Fruit fly (Drosophila melanogaster): ENCODE data around the gene Cdep.

- TF ChIP-seq CG32121 (GFP tag; IDR thresholded peaks at IDR 0.05) (no peak), EcR (GFP tag; optimal IDR thresholded peaks at IDR 0.05) (no peak), CG8301 (tag; optimal IDR thresholded peaks at IDR 0.05) (peak; percentile 29), fd96Ca (GFP tag; IDR thresholded peaks at IDR 0.05) (no peak), CG4496 (GFP tag; IDR thresholded peaks at IDR 0.05) (no peak), CG9948 (tag; optimal IDR thresholded peaks at IDR 0.05) (peak; percentile 38), Ets98B (GFP tag; IDR thresholded peaks at IDR 0.05) (peak; percentile 18; the same call in 1 of the 2 replicates), rn (GFP tag; IDR thresholded peaks at IDR 0.05) (no peak), D1 (tag; optimal IDR thresholded peaks at IDR 0.05) (no peak), gl (tag; optimal IDR thresholded peaks at IDR 0.05) (no peak)
These were observed 63.5 kb downstream of the Cdep start for dm6 chr3R:4973762-4974369.

Measured in whole organism, pupa.